Fruit fly (Drosophila melanogaster): ENCODE measurements around the gene Jarid2.

DNA sequence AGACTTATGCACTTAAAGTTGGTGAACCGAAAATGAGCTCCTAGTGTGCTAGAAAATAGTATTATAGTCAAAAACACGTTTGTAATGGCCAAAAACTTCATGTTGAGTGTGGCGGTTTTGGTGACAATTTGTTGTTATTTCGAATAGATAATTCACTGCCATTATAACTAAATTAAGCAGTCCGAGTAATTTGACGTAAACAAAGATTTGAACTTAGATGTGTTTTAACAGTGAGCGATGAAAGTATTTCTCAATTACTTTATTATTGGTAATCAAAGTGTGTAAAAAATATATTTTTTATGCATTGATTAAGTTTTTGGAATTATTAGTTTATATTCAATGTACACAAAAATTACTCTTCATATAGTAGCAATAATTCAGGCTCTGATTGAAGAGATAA is 36.5 kb downstream of the Jarid2 start, which contains the start of gene CG33702:
- TF ChIP-seq psq (optimal IDR thresholded peaks at IDR 0.05) (no peak), h (optimal IDR thresholded peaks at IDR 0.05) (no peak), insv (optimal IDR thresholded peaks at IDR 0.05) (no peak)

Measured in Kc167 (cell line).